Worm (Caenorhabditis elegans) whole organism, early embryonic: ENCODE results near the gene srz-90.
A peak's percentile ranks its signal among the peaks of the same experiment; 100 is the strongest.

Experiments used
- B0310.2 ChIP-seq: sonication (generic microtip); optimal IDR thresholded peaks from 2 replicates; lab custom pipeline; 2016; ENCODE audit warnings: mild to moderate bottlenecking, missing genetic modification characterization, missing compliant biosample characterization
- F13C5.2 ChIP-seq: sonication (generic microtip); optimal IDR thresholded peaks from 2 replicates; lab custom pipeline; 2017; ENCODE audit warnings: mild to moderate bottlenecking, missing genetic modification characterization, inconsistent platforms, missing compliant biosample characterization
- aly-1 ChIP-seq: sonication (generic microtip); optimal IDR thresholded peaks from 2 replicates; lab custom pipeline; 2016; ENCODE audit warnings: missing genetic modification characterization, missing compliant biosample characterization
- ama-1 ChIP-seq: fragments of 150-350 bp; optimal IDR thresholded peaks from 2 replicates; lab custom pipeline; 2014
- ceh-13 ChIP-seq: fragments of 200-800 bp; sonication (Bioruptor generic); optimal IDR thresholded peaks from 2 replicates; lab custom pipeline; 2018; ENCODE audit warnings: mild to moderate bottlenecking, missing genetic modification characterization, missing compliant biosample characterization
- ceh-36 ChIP-seq: sonication (generic microtip); optimal IDR thresholded peaks from 2 replicates; lab custom pipeline; 2016; ENCODE audit warnings: missing genetic modification characterization, inconsistent platforms, missing compliant biosample characterization
- ets-7 ChIP-seq: sonication (generic microtip); optimal IDR thresholded peaks from 2 replicates; lab custom pipeline; 2016; ENCODE audit warnings: missing genotype, missing genetic modification characterization, missing compliant biosample characterization
- flt-1 ChIP-seq: fragments of 200-800 bp; sonication (Bioruptor generic); IDR thresholded peaks from 2 replicates; pipeline ENCODE4 v1.3.6; 2022; ENCODE audit warnings: missing genetic modification characterization, missing compliant biosample characterization
- hmbx-1 ChIP-seq: sonication (generic microtip); optimal IDR thresholded peaks from 2 replicates; lab custom pipeline; 2016; ENCODE audit warnings: mild to moderate bottlenecking, missing genetic modification characterization, missing compliant biosample characterization
- hmg-4 ChIP-seq: fragments of 200-800 bp; sonication (Bioruptor generic); optimal IDR thresholded peaks from 2 replicates; lab custom pipeline; 2018; ENCODE audit warnings: mild to moderate bottlenecking, missing genetic modification characterization, missing compliant biosample characterization
- hnd-1 ChIP-seq: sonication (generic microtip); optimal IDR thresholded peaks from 2 replicates; lab custom pipeline; 2016; ENCODE audit warnings: missing genetic modification characterization, missing compliant biosample characterization
- pes-1 ChIP-seq: fragments of 200-800 bp; sonication (Bioruptor generic); IDR thresholded peaks from 2 replicates; pipeline ENCODE4 v1.3.6; 2022; ENCODE audit warnings: missing genetic modification reagents, missing genetic modification characterization, missing compliant biosample characterization
- scrt-1 ChIP-seq: fragments of 200-800 bp; sonication (Bioruptor generic); IDR thresholded peaks from 2 replicates; pipeline ENCODE4 v1.3.6; 2022; ENCODE audit warnings: missing genetic modification characterization, missing compliant biosample characterization
- sea-1 ChIP-seq: fragments of 200-800 bp; sonication (Bioruptor generic); conservative IDR thresholded peaks from 2 replicates; pipeline ENCODE4 v1.3.6; 2022; ENCODE audit warnings: missing genetic modification characterization, missing compliant biosample characterization
- tbx-11 ChIP-seq: fragments of 200-800 bp; sonication (Bioruptor generic); IDR thresholded peaks from 2 replicates; pipeline ENCODE4 v1.3.6; 2022; ENCODE audit warnings: missing genetic modification characterization, missing compliant biosample characterization
- tbx-37 ChIP-seq: fragments of 200-800 bp; sonication (Bioruptor generic); conservative IDR thresholded peaks from 2 replicates; pipeline ENCODE4 v1.3.6; 2022; ENCODE audit warnings: missing genetic modification reagents, missing genetic modification characterization, missing compliant biosample characterization
- tra-4 ChIP-seq: sonication (generic microtip); optimal IDR thresholded peaks from 2 replicates; lab custom pipeline; 2017; ENCODE audit warnings: missing genetic modification characterization, missing compliant biosample characterization

Gene srz-90

ce11 chrV:17512763-17513162 is 15.1 kb upstream of the srz-90 start:
- TF ChIP-seq hmbx-1 (tag; lab: Kevin White, UChicago) (no peak), hmg-4 (GFP tag; lab: Kevin White, UChicago) (no peak), ama-1 (lab: Kevin White, UChicago) (no peak), ceh-13 (GFP tag; lab: Kevin White, UChicago) (no peak), B0310.2 (no peak), tbx-37 (GFP tag; lab: Robert Waterston, UW) (no peak), aly-1 (no peak), tra-4 (tag; lab: Kevin White, UChicago) (no peak)

ce11 chrV:17513831-17514230 is 14.0 kb upstream of the srz-90 start:
- TF ChIP-seq pes-1 (GFP tag; lab: Robert Waterston, UW) = peak; percentile 51; the same call in 1 of the 2 replicates
- 0 out of 2 replicates have a peak, but pooled peaks have one; percentile 8 for TF ChIP-seq tbx-37 (GFP tag; lab: Robert Waterston, UW)
- no peak for TF ChIP-seq B0310.2
- TF ChIP-seq tra-4 (tag; lab: Kevin White, UChicago) = no peak
- no peak for TF ChIP-seq flt-1 (GFP tag; lab: Robert Waterston, UW)
- TF ChIP-seq aly-1 = no peak

- TF ChIP-seq hmg-4 (GFP tag; lab: Kevin White, UChicago) (no peak), tbx-11 (no peak)
Observed at ce11 chrV:17520735-17521134, 7.1 kb upstream of the srz-90 start, which contains the start of gene fbxa-136. Gene fbxa-136 (plus strand): TSS chrV:17521035.

- TF ChIP-seq hmg-4 (GFP tag; lab: Kevin White, UChicago) (no peak), ceh-36 (tag; lab: Kevin White, UChicago) (no peak), pes-1 (GFP tag; lab: Robert Waterston, UW) (no peak), ceh-13 (GFP tag; lab: Kevin White, UChicago) (no peak), scrt-1 (no peak), hnd-1 (tag; lab: Kevin White, UChicago) (no peak), hmbx-1 (tag; lab: Kevin White, UChicago) (no peak), tbx-11 (no peak), flt-1 (GFP tag; lab: Robert Waterston, UW) (no peak), sea-1 (GFP tag; lab: Robert Waterston, UW) (no peak)
Observed at ce11 chrV:17530486-17530885, 2.7 kb downstream of the srz-90 start, which contains the start of gene C18D4.12. Gene C18D4.12 (minus strand): TSS chrV:17530586.

- no peak for TF ChIP-seq ceh-13 (GFP tag; lab: Kevin White, UChicago)
- no peak for TF ChIP-seq pes-1 (GFP tag; lab: Robert Waterston, UW)
- TF ChIP-seq ceh-36 (tag; lab: Kevin White, UChicago) = no peak
- TF ChIP-seq tbx-37 (GFP tag; lab: Robert Waterston, UW) = no peak
- no peak for TF ChIP-seq ets-7 (tag; lab: Kevin White, UChicago)
- no peak for TF ChIP-seq hmbx-1 (tag; lab: Kevin White, UChicago)
- no peak for TF ChIP-seq F13C5.2 (tag; lab: Kevin White, UChicago)
- no peak for TF ChIP-seq ama-1 (lab: Kevin White, UChicago)
- TF ChIP-seq B0310.2 = no peak
- no peak for TF ChIP-seq hnd-1 (tag; lab: Kevin White, UChicago)
- TF ChIP-seq tra-4 (tag; lab: Kevin White, UChicago) = no peak
- no peak for TF ChIP-seq aly-1
- no peak for TF ChIP-seq hmg-4 (GFP tag; lab: Kevin White, UChicago)
- no peak for TF ChIP-seq sea-1 (GFP tag; lab: Robert Waterston, UW)
- no peak for TF ChIP-seq tbx-11
- no peak for TF ChIP-seq flt-1 (GFP tag; lab: Robert Waterston, UW)
- no peak for TF ChIP-seq scrt-1
Observed at ce11 chrV:17531410-17531809, 3.6 kb downstream of the srz-90 start, which contains the start of gene C18D4.4. Gene C18D4.4 (minus strand): TSS chrV:17531510.

ce11 chrV:17532686-17533085 is 4.9 kb downstream of the srz-90 start, which contains the start of gene C18D4.3:
Gene C18D4.3 (minus strand): TSS chrV:17532786.
- no peak for TF ChIP-seq tbx-37 (GFP tag; lab: Robert Waterston, UW)
- TF ChIP-seq scrt-1 = no peak
- TF ChIP-seq pes-1 (GFP tag; lab: Robert Waterston, UW) = no peak
- no peak for TF ChIP-seq ceh-13 (GFP tag; lab: Kevin White, UChicago)
- no peak for TF ChIP-seq hmg-4 (GFP tag; lab: Kevin White, UChicago)
- no peak for TF ChIP-seq tra-4 (tag; lab: Kevin White, UChicago)
- no peak for TF ChIP-seq flt-1 (GFP tag; lab: Robert Waterston, UW)
- no peak for TF ChIP-seq sea-1 (GFP tag; lab: Robert Waterston, UW)
- no peak for TF ChIP-seq F13C5.2 (tag; lab: Kevin White, UChicago)
- no peak for TF ChIP-seq aly-1
- no peak for TF ChIP-seq tbx-11
- no peak for TF ChIP-seq ceh-36 (tag; lab: Kevin White, UChicago)
- no peak for TF ChIP-seq hnd-1 (tag; lab: Kevin White, UChicago)
- no peak for TF ChIP-seq ets-7 (tag; lab: Kevin White, UChicago)
- no peak for TF ChIP-seq B0310.2

- TF ChIP-seq pes-1 (GFP tag; lab: Robert Waterston, UW) = no peak
- TF ChIP-seq F13C5.2 (tag; lab: Kevin White, UChicago) = no peak
- TF ChIP-seq scrt-1 = no peak
Observed at ce11 chrV:17533200-17533599, 5.4 kb downstream of the srz-90 start.

ce11 chrV:17538279-17538896 is 10.6 kb downstream of the srz-90 start, which contains the start of gene C18D4.6:
Gene C18D4.6 (minus strand): TSS chrV:17538375.
- no peak for TF ChIP-seq ets-7 (tag; lab: Kevin White, UChicago)
- TF ChIP-seq pes-1 (GFP tag; lab: Robert Waterston, UW) = no peak
- TF ChIP-seq hmbx-1 (tag; lab: Kevin White, UChicago) = no peak
- TF ChIP-seq F13C5.2 (tag; lab: Kevin White, UChicago) = no peak
- no peak for TF ChIP-seq B0310.2
- no peak for TF ChIP-seq ceh-36 (tag; lab: Kevin White, UChicago)
- no peak for TF ChIP-seq sea-1 (GFP tag; lab: Robert Waterston, UW)
- TF ChIP-seq scrt-1 = no peak
- no peak for TF ChIP-seq aly-1
- TF ChIP-seq ama-1 (lab: Kevin White, UChicago) = no peak
- TF ChIP-seq tra-4 (tag; lab: Kevin White, UChicago) = no peak
